Worm (Caenorhabditis elegans): ENCODE measurements around the gene srz-15.

DNA sequence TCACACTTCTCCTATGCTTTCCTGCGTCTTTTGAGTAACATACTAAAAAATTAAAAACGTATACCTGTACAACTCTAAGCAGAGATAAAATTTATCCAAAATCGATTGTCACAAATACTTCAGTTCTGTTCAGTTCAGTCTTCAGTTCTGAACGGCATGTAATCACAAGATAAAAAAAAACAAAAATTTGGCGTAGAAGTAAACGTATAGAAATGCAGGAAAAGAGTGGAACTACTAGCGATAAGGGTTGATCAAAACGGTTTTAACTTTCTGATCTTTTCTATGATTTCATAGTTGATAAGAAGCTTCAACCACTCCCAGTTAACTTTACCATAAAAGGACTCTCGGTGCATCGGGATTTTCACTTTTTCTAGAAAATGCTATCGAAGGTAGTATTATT is 49.5 kb downstream of the srz-15 start, which contains the start of gene dod-22:
- TF ChIP-seq lir-3 (tag; optimal IDR thresholded peaks at IDR 0.05; ENCODE audit: poor library complexity) (no peak), ama-1 (optimal IDR thresholded peaks at IDR 0.05) (no peak), mdl-1 (tag; optimal IDR thresholded peaks at IDR 0.05) (no peak), nhr-11 (tag; optimal IDR thresholded peaks at IDR 0.05) (no peak), aly-2 (tag; optimal IDR thresholded peaks at IDR 0.05) (no peak), unc-62 (GFP tag; optimal IDR thresholded peaks at IDR 0.05) (no peak), nhr-76 (tag; optimal IDR thresholded peaks at IDR 0.05) (no peak), dpl-1 (GFP tag; optimal IDR thresholded peaks at IDR 0.05) (no peak)

Data from whole organism, L1 larva.